Fruit fly (Drosophila melanogaster): ENCODE results near the gene CG9192.

The CG9192 gene

DNA sequence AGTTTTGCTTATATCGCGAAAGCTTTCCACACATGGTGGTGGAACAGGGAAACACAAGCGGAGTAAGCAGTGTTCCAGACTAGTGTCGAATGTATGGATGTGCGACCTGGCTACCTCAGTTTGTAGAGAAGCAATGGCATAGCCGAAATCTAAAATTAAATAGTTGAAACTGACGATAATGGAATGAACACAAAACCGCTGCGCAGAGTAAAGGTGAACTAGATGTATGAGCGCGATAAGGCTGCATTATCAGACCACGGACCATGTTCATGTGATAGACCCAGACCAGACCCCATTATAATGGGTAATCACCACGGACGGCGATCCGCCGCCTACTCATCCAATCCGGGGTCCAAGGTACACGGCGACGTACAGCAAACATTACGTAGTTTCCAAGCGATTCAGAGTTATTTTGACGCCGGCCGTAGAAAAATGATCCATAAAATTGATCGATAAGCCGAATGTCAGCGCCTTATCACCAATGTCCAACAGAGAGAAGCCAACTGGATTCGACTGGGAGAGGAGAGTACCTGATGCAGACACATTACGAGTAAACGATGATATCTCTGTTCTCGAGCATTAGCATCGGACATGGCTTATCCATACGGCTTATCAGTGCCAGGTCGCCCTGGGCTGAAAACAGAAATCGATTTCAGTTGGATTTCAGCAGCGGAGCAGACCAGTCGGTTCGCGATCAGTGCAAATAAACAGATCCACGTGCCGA, 49.0 kb downstream of the CG9192 start, which contains the start of gene CG13912:
Gene CG13912, plus strand, starts transcription at position 653 of the 724 bp plus-strand sequence.
- TF ChIP-seq pan (optimal IDR thresholded peaks at IDR 0.05) (no peak), EcR (GFP tag; optimal IDR thresholded peaks at IDR 0.05) (no peak), Dll (optimal IDR thresholded peaks at IDR 0.05) (no peak), usp (GFP tag; optimal IDR thresholded peaks at IDR 0.05) (no peak), CG8478 (optimal IDR thresholded peaks at IDR 0.05) (no peak), psq (optimal IDR thresholded peaks at IDR 0.05) (no peak)
